Worm (Caenorhabditis elegans): Measurements from ENCODE around the gene ZK131.11.
A peak's percentile ranks its signal among the peaks of the same experiment; 100 is the strongest.

ZK131.11 gene

DNA sequence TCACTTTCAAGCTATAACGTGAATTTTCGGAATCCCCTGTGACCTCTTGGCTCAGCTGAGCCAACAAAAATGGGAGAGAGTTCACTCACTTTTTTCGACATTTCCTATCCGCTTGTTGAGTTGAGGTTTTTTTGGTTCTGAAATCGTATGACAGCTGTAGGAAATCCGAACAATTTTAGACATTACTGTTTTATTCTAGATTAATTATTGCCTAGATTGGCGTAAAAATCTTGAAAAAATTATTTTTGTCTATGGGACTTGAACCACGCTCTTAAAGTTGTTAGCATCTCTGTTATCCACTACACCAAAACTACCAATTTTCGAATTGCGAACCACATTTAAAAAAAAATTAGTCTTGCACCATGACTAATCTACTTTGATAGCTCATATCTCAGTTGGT is 8.1 kb upstream of the ZK131.11 start, which contains the start of gene C01B9.4:
TSS of gene C01B9.4 (minus strand) at position 101 of the 400 bp plus-strand sequence.
- TF ChIP-seq alr-1 (tag; optimal IDR thresholded peaks at IDR 0.05) (no peak), ztf-11 (tag; optimal IDR thresholded peaks at IDR 0.05) (no peak), nhr-23 (tag; optimal IDR thresholded peaks at IDR 0.05) (no peak), ztf-1 (GFP tag; conservative IDR thresholded peaks at IDR 0.05) (no peak), nhr-77 (tag; optimal IDR thresholded peaks at IDR 0.05) (no peak), R02D3.7 (tag; optimal IDR thresholded peaks at IDR 0.05) (no peak), elt-3 (tag; optimal IDR thresholded peaks at IDR 0.05) (no peak), nhr-237 (tag; optimal IDR thresholded peaks at IDR 0.05) (no peak), ztf-4 (tag; optimal IDR thresholded peaks at IDR 0.05) (no peak), gmeb-1 (tag; optimal IDR thresholded peaks at IDR 0.05) (no peak), ama-1 (optimal IDR thresholded peaks at IDR 0.05) (no peak), blmp-1 (tag; optimal IDR thresholded peaks at IDR 0.05; ENCODE audit: insufficient read depth) (no peak), nhr-129 (tag; optimal IDR thresholded peaks at IDR 0.05) (no peak), crh-2 (tag; optimal IDR thresholded peaks at IDR 0.05) (no peak), unc-62 (GFP tag; optimal IDR thresholded peaks at IDR 0.05) (no peak), sem-4 (tag; optimal IDR thresholded peaks at IDR 0.05) (no peak), sma-3 (GFP tag; optimal IDR thresholded peaks at IDR 0.05) (no peak), nhr-11 (tag; optimal IDR thresholded peaks at IDR 0.05) (no peak), sma-9 (GFP tag; optimal IDR thresholded peaks at IDR 0.05) (no peak), sma-9 (tag; optimal IDR thresholded peaks at IDR 0.05) (no peak), F13H6.1 (tag; optimal IDR thresholded peaks at IDR 0.05) (no peak)

DNA sequence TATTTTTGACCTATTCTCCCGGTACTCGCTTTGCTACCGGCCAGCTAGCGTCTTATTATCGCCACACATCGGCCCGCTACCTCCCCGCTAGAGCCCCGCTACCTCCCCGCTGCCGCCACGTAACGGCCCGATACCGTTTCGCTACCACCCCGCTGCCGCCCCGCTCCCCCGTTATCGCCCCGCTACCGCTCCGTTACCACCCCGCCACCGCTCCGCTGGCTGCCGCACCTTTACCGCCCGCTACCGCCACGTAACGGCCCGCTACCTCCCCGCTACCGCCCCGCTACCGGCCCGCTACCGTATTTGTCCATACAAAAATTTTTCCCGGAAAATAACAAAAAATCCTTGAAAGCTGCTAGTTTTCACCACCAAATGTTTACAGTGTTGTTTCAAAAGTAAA is 6.4 kb upstream of the ZK131.11 start:
- no peak for TF ChIP-seq ztf-11 (tag; optimal IDR thresholded peaks at IDR 0.05)
- TF ChIP-seq nhr-237 (tag; optimal IDR thresholded peaks at IDR 0.05), result no peak
- TF ChIP-seq lsy-2 (tag; optimal IDR thresholded peaks at IDR 0.05), result no peak
- no peak for TF ChIP-seq ceh-16 (tag; optimal IDR thresholded peaks at IDR 0.05)
- TF ChIP-seq ztf-1 (GFP tag; conservative IDR thresholded peaks at IDR 0.05), result no peak
- no peak for TF ChIP-seq ZK546.5 (tag; optimal IDR thresholded peaks at IDR 0.05)
- TF ChIP-seq mbf-1 (tag; optimal IDR thresholded peaks at IDR 0.05), result no peak
- TF ChIP-seq alr-1 (tag; optimal IDR thresholded peaks at IDR 0.05), result no peak
- no peak for TF ChIP-seq nhr-10 (tag; optimal IDR thresholded peaks at IDR 0.05)
- no peak for TF ChIP-seq C34F6.9 (tag; optimal IDR thresholded peaks at IDR 0.05)
- no peak for TF ChIP-seq mab-5 (tag; optimal IDR thresholded peaks at IDR 0.05)
- TF ChIP-seq blmp-1 (tag; optimal IDR thresholded peaks at IDR 0.05; ENCODE audit: insufficient read depth), result no peak

DNA sequence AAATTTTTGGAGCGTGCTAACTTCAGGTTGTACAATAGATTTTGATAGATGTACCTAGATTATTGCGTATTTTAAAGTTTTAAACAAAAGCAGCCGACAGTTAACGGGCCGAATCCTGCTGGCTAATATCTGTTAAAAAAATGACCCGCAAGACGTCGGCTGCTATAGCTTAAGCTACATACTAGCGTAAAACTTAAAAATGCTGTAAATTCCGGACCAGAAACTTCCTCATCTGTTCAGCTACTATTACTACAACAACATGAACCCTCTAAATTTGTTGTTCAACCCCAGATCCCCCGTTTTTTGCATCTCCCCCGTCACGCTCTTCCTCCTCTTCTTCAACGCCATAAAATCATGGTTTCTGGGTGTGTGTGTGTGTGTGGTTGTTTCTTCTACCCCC is 5.1 kb upstream of the ZK131.11 start:
- TF ChIP-seq unc-62 (GFP tag; optimal IDR thresholded peaks at IDR 0.05) (no peak), ztf-4 (tag; optimal IDR thresholded peaks at IDR 0.05) (no peak), elt-1 (tag; optimal IDR thresholded peaks at IDR 0.05) (no peak), zag-1 (tag; optimal IDR thresholded peaks at IDR 0.05) (no peak), alr-1 (tag; optimal IDR thresholded peaks at IDR 0.05) (no peak), ztf-1 (GFP tag; conservative IDR thresholded peaks at IDR 0.05) (no peak), nhr-21 (tag; optimal IDR thresholded peaks at IDR 0.05) (no peak), nhr-11 (tag; optimal IDR thresholded peaks at IDR 0.05) (no peak), dmd-4 (tag; optimal IDR thresholded peaks at IDR 0.05) (no peak), egl-27 (tag; optimal IDR thresholded peaks at IDR 0.05) (no peak), nhr-12 (tag; optimal IDR thresholded peaks at IDR 0.05) (no peak), snpc-4 (tag; optimal IDR thresholded peaks at IDR 0.05) (no peak), skn-1 (tag; optimal IDR thresholded peaks at IDR 0.05) (no peak)

DNA sequence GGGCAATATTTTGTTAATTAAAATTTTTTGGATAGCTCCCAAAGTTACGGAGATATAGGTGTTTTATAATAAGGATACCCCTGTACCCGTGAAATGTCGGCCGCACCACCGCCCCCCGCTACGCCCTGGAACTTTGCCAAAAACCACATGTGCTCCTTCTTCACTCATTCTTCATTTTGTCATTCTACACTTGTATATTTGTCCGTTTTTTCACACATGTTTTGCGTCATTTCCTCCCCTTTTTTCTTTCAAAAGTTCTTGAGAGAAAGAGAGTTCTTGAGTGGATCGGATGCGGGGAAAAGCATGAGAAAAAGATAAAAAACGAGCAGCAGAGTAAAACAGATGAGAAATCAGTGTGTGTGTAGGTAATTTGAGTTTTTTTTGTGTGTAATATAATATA is 3.2 kb upstream of the ZK131.11 start:
- TF ChIP-seq snpc-4 (tag; optimal IDR thresholded peaks at IDR 0.05), result peak; percentile 32
- no peak for TF ChIP-seq unc-39 (tag; optimal IDR thresholded peaks at IDR 0.05)
- TF ChIP-seq F13H6.1 (tag; optimal IDR thresholded peaks at IDR 0.05), result peak; percentile 42
- TF ChIP-seq unc-55 (GFP tag; optimal IDR thresholded peaks at IDR 0.05), result no peak
- no peak for TF ChIP-seq nhr-23 (tag; optimal IDR thresholded peaks at IDR 0.05)
- TF ChIP-seq blmp-1 (tag; optimal IDR thresholded peaks at IDR 0.05; ENCODE audit: insufficient read depth), result no peak
- no peak for TF ChIP-seq ama-1 (optimal IDR thresholded peaks at IDR 0.05)
- TF ChIP-seq nhr-21 (tag; optimal IDR thresholded peaks at IDR 0.05), result no peak
- TF ChIP-seq ztf-4 (tag; optimal IDR thresholded peaks at IDR 0.05), result no peak

Data from whole organism, L2 larva.